Worm (Caenorhabditis elegans): Measurements from ENCODE around the gene pqn-84.
A peak's percentile ranks its signal among the peaks of the same experiment; 100 is the strongest.

pqn-84 gene

ce11 chrIII:11680514-11680913 lies 19.5 kb upstream of the pqn-84 start:
- TF ChIP-seq ceh-13 (GFP tag; optimal IDR thresholded peaks at IDR 0.05) (no peak), ceh-36 (tag; optimal IDR thresholded peaks at IDR 0.05) (peak; percentile 46), tbx-11 (GFP tag; IDR thresholded peaks at IDR 0.05) (no peak), tra-4 (tag; optimal IDR thresholded peaks at IDR 0.05) (no peak), ets-7 (tag; optimal IDR thresholded peaks at IDR 0.05) (no peak), tbx-37 (GFP tag; conservative IDR thresholded peaks at IDR 0.05) (no peak)

DNA sequence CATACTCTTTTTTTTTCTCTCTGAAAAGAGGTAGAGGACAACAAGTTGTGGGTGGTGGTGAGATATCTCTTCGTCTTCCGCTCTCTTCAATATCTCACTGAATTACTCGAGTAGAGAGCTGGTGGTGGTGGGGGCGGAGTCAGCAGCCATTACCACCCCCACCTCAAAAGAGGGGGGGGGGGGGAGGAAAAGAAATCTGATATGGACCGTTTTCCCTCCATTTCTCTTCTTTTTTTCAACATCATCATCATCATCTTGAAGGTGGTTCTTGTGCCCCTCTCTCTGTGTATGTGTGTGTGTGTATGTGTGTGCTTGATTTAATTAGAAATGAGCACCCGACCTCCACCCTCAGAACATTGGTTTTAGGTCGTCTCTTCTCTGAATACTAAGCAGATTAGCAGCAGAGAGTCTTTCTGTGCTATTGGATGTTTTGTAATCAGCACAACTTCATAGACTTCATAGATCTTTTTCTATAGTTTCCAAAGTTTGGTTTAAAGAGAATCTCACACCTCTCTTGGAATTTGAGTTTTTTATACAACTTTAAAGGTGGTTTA lies 18.5 kb upstream of the pqn-84 start:
- TF ChIP-seq tbx-11 (GFP tag; IDR thresholded peaks at IDR 0.05) (no peak), ceh-36 (tag; optimal IDR thresholded peaks at IDR 0.05) (no peak), tbx-37 (GFP tag; conservative IDR thresholded peaks at IDR 0.05) (no peak), sea-1 (GFP tag; conservative IDR thresholded peaks at IDR 0.05) (no peak), hmbx-1 (tag; optimal IDR thresholded peaks at IDR 0.05) (no peak), scrt-1 (GFP tag; IDR thresholded peaks at IDR 0.05) (no peak; the same call in 1 of the 2 replicates), hnd-1 (tag; optimal IDR thresholded peaks at IDR 0.05) (no peak), tra-4 (tag; optimal IDR thresholded peaks at IDR 0.05) (no peak), aly-1 (tag; optimal IDR thresholded peaks at IDR 0.05) (no peak), pes-1 (GFP tag; IDR thresholded peaks at IDR 0.05) (no peak), ama-1 (optimal IDR thresholded peaks at IDR 0.05) (no peak), ets-7 (tag; optimal IDR thresholded peaks at IDR 0.05) (no peak), B0310.2 (tag; optimal IDR thresholded peaks at IDR 0.05) (no peak), F13C5.2 (tag; optimal IDR thresholded peaks at IDR 0.05) (no peak)

- TF ChIP-seq scrt-1 (GFP tag; IDR thresholded peaks at IDR 0.05) (no peak), ets-7 (tag; optimal IDR thresholded peaks at IDR 0.05) (no peak), aly-1 (tag; optimal IDR thresholded peaks at IDR 0.05) (no peak), hnd-1 (tag; optimal IDR thresholded peaks at IDR 0.05) (no peak), hmg-4 (GFP tag; optimal IDR thresholded peaks at IDR 0.05) (no peak), ceh-36 (tag; optimal IDR thresholded peaks at IDR 0.05) (no peak), ama-1 (optimal IDR thresholded peaks at IDR 0.05) (no peak)
These were observed 17.0 kb upstream of the pqn-84 start for ce11 chrIII:11683038-11683437.

DNA sequence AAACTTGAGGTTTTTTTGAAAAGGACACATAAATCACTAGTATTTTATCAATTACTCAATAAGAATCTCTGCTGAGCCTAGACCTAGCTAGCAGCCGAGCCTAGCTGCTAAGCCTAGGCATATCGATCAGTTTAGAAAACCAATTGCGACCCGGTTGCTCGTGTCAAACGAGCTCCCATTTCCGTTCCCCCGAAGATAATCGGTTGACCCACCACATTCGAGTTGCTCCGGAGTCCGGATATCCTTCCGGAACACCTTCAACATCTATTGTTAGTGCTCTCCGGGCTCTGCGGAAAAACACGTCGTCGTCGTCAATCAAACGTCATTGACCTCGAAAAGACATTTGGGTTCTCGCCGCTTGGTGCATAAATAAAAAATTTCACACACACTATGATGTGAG lies 16.3 kb upstream of the pqn-84 start:
- no peak for TF ChIP-seq ama-1 (optimal IDR thresholded peaks at IDR 0.05)
- TF ChIP-seq tbx-37 (GFP tag; conservative IDR thresholded peaks at IDR 0.05) = no peak
- TF ChIP-seq tra-4 (tag; optimal IDR thresholded peaks at IDR 0.05) = no peak

DNA sequence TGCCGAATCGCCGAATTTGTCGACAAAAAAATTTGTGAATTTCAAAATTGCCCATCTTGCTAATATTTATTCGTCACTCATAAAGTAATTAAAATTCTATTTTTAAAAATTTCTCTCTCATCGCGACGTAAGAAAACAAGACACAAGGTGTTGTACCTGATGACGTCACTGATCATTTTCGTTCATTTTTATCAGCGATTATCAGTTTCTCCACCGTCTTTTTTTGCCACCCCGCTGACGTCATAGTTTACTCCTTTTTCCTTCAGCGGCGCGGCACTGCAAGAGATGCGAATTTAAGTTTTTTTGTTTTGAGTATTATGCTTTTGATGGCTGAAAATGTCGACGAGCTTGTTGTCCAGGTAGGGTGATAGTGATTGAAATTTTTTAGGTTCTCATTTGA lies 15.3 kb upstream of the pqn-84 start:
- TF ChIP-seq F13C5.2 (tag; optimal IDR thresholded peaks at IDR 0.05) = no peak
- no peak for TF ChIP-seq pes-1 (GFP tag; IDR thresholded peaks at IDR 0.05)
- TF ChIP-seq ama-1 (optimal IDR thresholded peaks at IDR 0.05) = no peak
- no peak for TF ChIP-seq tra-4 (tag; optimal IDR thresholded peaks at IDR 0.05)
- no peak for TF ChIP-seq flt-1 (GFP tag; IDR thresholded peaks at IDR 0.05)
- TF ChIP-seq ceh-13 (GFP tag; optimal IDR thresholded peaks at IDR 0.05) = no peak
- no peak for TF ChIP-seq ceh-36 (tag; optimal IDR thresholded peaks at IDR 0.05)
- TF ChIP-seq ets-7 (tag; optimal IDR thresholded peaks at IDR 0.05) = no peak
- no peak for TF ChIP-seq hnd-1 (tag; optimal IDR thresholded peaks at IDR 0.05)
- no peak for TF ChIP-seq sea-1 (GFP tag; conservative IDR thresholded peaks at IDR 0.05)
- TF ChIP-seq tbx-11 (GFP tag; IDR thresholded peaks at IDR 0.05) = no peak
- no peak for TF ChIP-seq hmbx-1 (tag; optimal IDR thresholded peaks at IDR 0.05)
- TF ChIP-seq hmg-4 (GFP tag; optimal IDR thresholded peaks at IDR 0.05) = no peak
- TF ChIP-seq scrt-1 (GFP tag; IDR thresholded peaks at IDR 0.05) = no peak
- no peak for TF ChIP-seq B0310.2 (tag; optimal IDR thresholded peaks at IDR 0.05)
- TF ChIP-seq aly-1 (tag; optimal IDR thresholded peaks at IDR 0.05) = no peak
- TF ChIP-seq tbx-37 (GFP tag; conservative IDR thresholded peaks at IDR 0.05) = no peak

DNA sequence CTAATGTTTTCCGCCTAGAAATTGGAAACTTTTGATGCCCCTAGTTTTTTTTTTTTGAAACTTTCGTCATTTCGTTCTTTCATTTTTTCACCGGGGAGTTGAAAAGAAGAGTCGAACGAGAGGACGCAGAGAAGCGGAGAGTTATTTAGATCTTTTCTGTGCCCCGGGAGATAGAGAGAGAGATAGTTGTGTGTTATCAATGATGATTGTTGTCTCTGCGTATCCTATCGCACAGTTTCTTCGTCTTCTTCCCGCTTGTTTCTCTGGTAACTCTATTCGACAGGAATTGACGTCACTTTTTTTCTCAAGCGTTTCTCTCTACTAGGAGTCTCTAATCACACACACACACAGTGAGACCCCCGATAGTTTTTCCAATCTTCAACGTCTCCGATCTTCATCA lies 10.8 kb upstream of the pqn-84 start:
- TF ChIP-seq ama-1 (optimal IDR thresholded peaks at IDR 0.05) = no peak
- no peak for TF ChIP-seq hmg-4 (GFP tag; optimal IDR thresholded peaks at IDR 0.05)
- TF ChIP-seq hmbx-1 (tag; optimal IDR thresholded peaks at IDR 0.05) = no peak
- no peak for TF ChIP-seq F13C5.2 (tag; optimal IDR thresholded peaks at IDR 0.05)
- TF ChIP-seq aly-1 (tag; optimal IDR thresholded peaks at IDR 0.05) = no peak
- no peak for TF ChIP-seq hnd-1 (tag; optimal IDR thresholded peaks at IDR 0.05)
- TF ChIP-seq flt-1 (GFP tag; IDR thresholded peaks at IDR 0.05) = no peak
- no peak for TF ChIP-seq tbx-11 (GFP tag; IDR thresholded peaks at IDR 0.05)
- no peak for TF ChIP-seq ets-7 (tag; optimal IDR thresholded peaks at IDR 0.05)
- no peak for TF ChIP-seq tbx-37 (GFP tag; conservative IDR thresholded peaks at IDR 0.05)
- no peak for TF ChIP-seq ceh-36 (tag; optimal IDR thresholded peaks at IDR 0.05)
- no peak for TF ChIP-seq pes-1 (GFP tag; IDR thresholded peaks at IDR 0.05)
- no peak for TF ChIP-seq sea-1 (GFP tag; conservative IDR thresholded peaks at IDR 0.05)
- no peak for TF ChIP-seq B0310.2 (tag; optimal IDR thresholded peaks at IDR 0.05)
- no peak for TF ChIP-seq scrt-1 (GFP tag; IDR thresholded peaks at IDR 0.05)
- no peak for TF ChIP-seq ceh-13 (GFP tag; optimal IDR thresholded peaks at IDR 0.05)
- TF ChIP-seq tra-4 (tag; optimal IDR thresholded peaks at IDR 0.05) = no peak

DNA sequence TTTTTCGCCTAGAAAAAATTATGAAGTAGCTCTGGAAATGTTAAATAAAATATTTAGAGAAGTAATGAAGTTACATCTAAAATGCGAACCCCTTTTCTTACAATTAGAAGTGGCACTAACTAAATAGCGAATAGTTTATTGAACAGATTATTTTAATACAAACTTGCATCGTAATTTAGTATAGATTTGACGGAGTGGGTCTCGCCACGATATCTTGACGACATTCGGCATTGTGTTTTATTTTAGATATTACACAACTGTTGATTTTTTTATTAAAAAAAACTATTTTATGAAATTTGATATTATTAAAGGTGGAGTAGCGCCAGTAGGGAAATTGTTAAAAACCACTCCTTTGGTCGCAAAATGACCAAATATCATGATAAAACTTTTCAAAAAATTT lies 10.2 kb upstream of the pqn-84 start:
- TF ChIP-seq F13C5.2 (tag; optimal IDR thresholded peaks at IDR 0.05) (no peak), ceh-13 (GFP tag; optimal IDR thresholded peaks at IDR 0.05) (no peak), sea-1 (GFP tag; conservative IDR thresholded peaks at IDR 0.05) (no peak), hmg-4 (GFP tag; optimal IDR thresholded peaks at IDR 0.05) (no peak)

- TF ChIP-seq ceh-36 (tag; optimal IDR thresholded peaks at IDR 0.05) (no peak), hnd-1 (tag; optimal IDR thresholded peaks at IDR 0.05) (no peak), ets-7 (tag; optimal IDR thresholded peaks at IDR 0.05) (no peak), tbx-11 (GFP tag; IDR thresholded peaks at IDR 0.05) (no peak)
These were observed 7.7 kb upstream of the pqn-84 start for ce11 chrIII:11692380-11692779.
